Worm (Caenorhabditis elegans) whole organism, mixed stage, embryonic: ENCODE measurements around the gene nas-38.
A peak's percentile ranks its signal among the peaks of the same experiment; 100 is the strongest.

Source experiments
- M03D4.4 ChIP-seq: sonication (generic microtip); optimal IDR thresholded peaks from 2 replicates; lab custom pipeline; 2017; ENCODE audit warnings: mild to moderate bottlenecking, missing genetic modification characterization, missing compliant biosample characterization
- bed-3 ChIP-seq: fragments of 200-800 bp; sonication (Bioruptor generic); optimal IDR thresholded peaks from 3 replicates; lab custom pipeline; 2018; ENCODE audit warnings: mild to moderate bottlenecking, missing genetic modification characterization, moderate library complexity, missing compliant biosample characterization
- blmp-1 ChIP-seq: fragments of 150-350 bp; optimal IDR thresholded peaks from 2 replicates; lab custom pipeline; 2014; ENCODE audit warnings: missing biosample characterization, missing genetic modification characterization
- ceh-39 ChIP-seq: fragments of 150-350 bp; optimal IDR thresholded peaks from 2 replicates; lab custom pipeline; 2014; ENCODE audit warnings: missing biosample characterization, missing genetic modification characterization
- ceh-43 ChIP-seq: fragments of 200-800 bp; sonication (Bioruptor generic); optimal IDR thresholded peaks from 2 replicates; lab custom pipeline; 2018; ENCODE audit warnings: mild to moderate bottlenecking, missing genetic modification characterization, moderate library complexity, missing compliant biosample characterization
- ceh-83 ChIP-seq: fragments of 200-800 bp; sonication (Bioruptor generic); optimal IDR thresholded peaks from 2 replicates; lab custom pipeline; 2018; ENCODE audit warnings: mild to moderate bottlenecking, missing genetic modification characterization, missing compliant biosample characterization
- ces-1 ChIP-seq: fragments of 150-350 bp; optimal IDR thresholded peaks from 2 replicates; lab custom pipeline; 2014; ENCODE audit warnings: missing biosample characterization, missing genetic modification reagents, missing genetic modification characterization
- cnd-1 ChIP-seq: fragments of 200-800 bp; sonication (Bioruptor generic); optimal IDR thresholded peaks from 2 replicates; lab custom pipeline; 2018; ENCODE audit warnings: mild to moderate bottlenecking, missing genetic modification characterization, missing compliant biosample characterization
- drap-1 ChIP-seq: fragments of 200-800 bp; sonication (Bioruptor generic); optimal IDR thresholded peaks from 3 replicates; lab custom pipeline; 2018; ENCODE audit warnings: mild to moderate bottlenecking, missing genetic modification characterization, missing compliant biosample characterization
- elt-1 ChIP-seq: sonication (generic microtip); optimal IDR thresholded peaks from 2 replicates; lab custom pipeline; 2017; ENCODE audit warnings: missing genetic modification characterization, mild to moderate bottlenecking, missing compliant biosample characterization, antibody characterized with exemption, moderate library complexity, borderline replicate concordance; ENCODE audit not compliant: insufficient read depth
- elt-3 ChIP-seq: fragments of 150-350 bp; optimal IDR thresholded peaks from 2 replicates; lab custom pipeline; 2014; ENCODE audit warnings: missing biosample characterization, missing genetic modification characterization
- flh-1 ChIP-seq: fragments of 200-800 bp; sonication (Bioruptor generic); optimal IDR thresholded peaks from 2 replicates; lab custom pipeline; 2018; ENCODE audit warnings: mild to moderate bottlenecking, missing genetic modification characterization, moderate library complexity, missing compliant biosample characterization
- ham-2 ChIP-seq: fragments of 200-800 bp; sonication (Bioruptor generic); optimal IDR thresholded peaks from 2 replicates; lab custom pipeline; 2018; ENCODE audit warnings: mild to moderate bottlenecking, missing genetic modification characterization, missing compliant biosample characterization
- hlh-1 ChIP-seq: fragments of 150-350 bp; optimal IDR thresholded peaks from 2 replicates; lab custom pipeline; 2014; ENCODE audit warnings: missing biosample characterization, missing genetic modification reagents, missing genetic modification characterization
- lin-13 ChIP-seq: fragments of 150-350 bp; optimal IDR thresholded peaks from 2 replicates; lab custom pipeline; 2014; ENCODE audit warnings: missing biosample characterization, missing genetic modification characterization
- lin-32 ChIP-seq: fragments of 200-800 bp; sonication (Bioruptor generic); optimal IDR thresholded peaks from 2 replicates; lab custom pipeline; 2018; ENCODE audit warnings: mild to moderate bottlenecking, missing genetic modification characterization, missing compliant biosample characterization
- lsy-2 ChIP-seq: fragments of 150-350 bp; optimal IDR thresholded peaks from 2 replicates; lab custom pipeline; 2014; ENCODE audit warnings: missing biosample characterization, missing genetic modification characterization
- mab-5 ChIP-seq: fragments of 150-350 bp; optimal IDR thresholded peaks from 2 replicates; lab custom pipeline; 2014; ENCODE audit warnings: missing biosample characterization, missing genetic modification characterization
- mep-1 ChIP-seq: fragments of 150-350 bp; optimal IDR thresholded peaks from 2 replicates; lab custom pipeline; 2017; ENCODE audit warnings: missing biosample characterization, missing genetic modification reagents, missing genetic modification characterization, inconsistent platforms
- mls-2 ChIP-seq: sonication (generic microtip); optimal IDR thresholded peaks from 2 replicates; lab custom pipeline; 2016; ENCODE audit warnings: mild to moderate bottlenecking, missing genetic modification characterization, moderate library complexity, missing compliant biosample characterization
- nhr-12 ChIP-seq: fragments of 150-350 bp; optimal IDR thresholded peaks from 2 replicates; lab custom pipeline; 2014; ENCODE audit warnings: missing biosample characterization, missing genetic modification characterization
- nhr-2 ChIP-seq: fragments of 150-350 bp; optimal IDR thresholded peaks from 2 replicates; lab custom pipeline; 2014; ENCODE audit warnings: missing biosample characterization, missing genetic modification characterization
- nhr-237 ChIP-seq: fragments of 150-350 bp; optimal IDR thresholded peaks from 2 replicates; lab custom pipeline; 2014; ENCODE audit warnings: missing biosample characterization, missing genetic modification characterization
- nhr-28 ChIP-seq: fragments of 150-350 bp; optimal IDR thresholded peaks from 2 replicates; lab custom pipeline; 2014; ENCODE audit warnings: missing biosample characterization, missing genetic modification characterization
- nhr-76 ChIP-seq: sonication (generic microtip); optimal IDR thresholded peaks from 2 replicates; lab custom pipeline; 2017; ENCODE audit warnings: missing biosample characterization, missing genetic modification characterization
- pha-4 ChIP-seq: fragments of 150-350 bp; optimal IDR thresholded peaks from 2 replicates; lab custom pipeline; 2018; ENCODE audit warnings: missing biosample characterization, missing genetic modification reagents, missing genetic modification characterization
- sem-2 ChIP-seq: fragments of 200-800 bp; sonication (Bioruptor generic); optimal IDR thresholded peaks from 2 replicates; lab custom pipeline; 2018; ENCODE audit warnings: mild to moderate bottlenecking, missing genetic modification characterization, missing compliant biosample characterization
- snpc-4 ChIP-seq: fragments of 150-350 bp; optimal IDR thresholded peaks from 2 replicates; lab custom pipeline; 2014; ENCODE audit warnings: missing biosample characterization, missing genetic modification characterization
- sptf-1 ChIP-seq: sonication (generic microtip); optimal IDR thresholded peaks from 2 replicates; lab custom pipeline; 2017; ENCODE audit warnings: mild to moderate bottlenecking, missing genetic modification characterization, moderate library complexity, missing compliant biosample characterization
- tbx-8 ChIP-seq: fragments of 200-800 bp; sonication (Bioruptor generic); optimal IDR thresholded peaks from 2 replicates; lab custom pipeline; 2018; ENCODE audit warnings: mild to moderate bottlenecking, missing genetic modification characterization, moderate library complexity, missing compliant biosample characterization
- unc-120 ChIP-seq: sonication (generic microtip); optimal IDR thresholded peaks from 2 replicates; lab custom pipeline; 2017; ENCODE audit warnings: missing genetic modification characterization, missing compliant biosample characterization; ENCODE audit not compliant: poor library complexity, severe bottlenecking
- unc-39 ChIP-seq: fragments of 150-350 bp; optimal IDR thresholded peaks from 2 replicates; lab custom pipeline; 2014; ENCODE audit warnings: missing biosample characterization, missing genetic modification characterization
- unc-62 ChIP-seq: fragments of 150-350 bp; optimal IDR thresholded peaks from 2 replicates; lab custom pipeline; 2014; ENCODE audit warnings: missing biosample characterization, missing genetic modification reagents, missing genetic modification characterization
- zip-8 ChIP-seq: fragments of 150-350 bp; optimal IDR thresholded peaks from 2 replicates; lab custom pipeline; 2014; ENCODE audit warnings: missing biosample characterization, missing genetic modification characterization
- ztf-11 ChIP-seq: fragments of 150-350 bp; optimal IDR thresholded peaks from 2 replicates; lab custom pipeline; 2014; ENCODE audit warnings: missing biosample characterization, missing genetic modification characterization

Gene nas-38

DNA sequence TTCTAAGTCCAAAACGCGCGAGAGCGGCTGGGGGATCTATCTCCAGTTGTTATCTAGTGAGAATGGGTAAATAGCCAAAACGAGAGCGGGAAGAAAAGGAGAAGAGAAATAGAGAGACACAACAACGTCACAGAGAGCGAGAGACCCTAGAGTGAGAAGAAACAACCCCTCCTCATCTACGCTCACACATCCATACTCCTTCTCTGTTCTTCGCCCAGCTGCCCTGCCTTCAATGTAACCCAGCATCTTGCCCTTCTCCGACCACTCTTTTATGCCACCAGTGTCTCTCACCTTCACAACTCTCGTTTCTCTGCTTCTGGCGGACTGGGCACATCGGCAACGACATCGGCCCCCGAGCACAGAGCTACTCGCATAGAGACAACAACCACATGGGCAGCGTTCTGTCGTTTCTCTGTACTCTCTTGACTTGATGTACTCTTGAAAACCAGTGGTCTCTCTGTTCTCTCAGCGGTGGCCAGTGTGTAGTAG is 35.3 kb downstream of the nas-38 start (continued):
- peak; percentile 27 for TF ChIP-seq lsy-2
- no peak for TF ChIP-seq nhr-12
- peak; percentile 69 for TF ChIP-seq ceh-43 (GFP tag; lab: Kevin White, UChicago)
- peak; percentile 71 for TF ChIP-seq nhr-2 (tag; lab: Kevin White, UChicago)
- peak; percentile 69 for TF ChIP-seq unc-62 (GFP tag; lab: Kevin White, UChicago)
- no peak for TF ChIP-seq flh-1 (GFP tag; lab: Kevin White, UChicago)
- peak; percentile 56 for TF ChIP-seq mep-1
- no peak for TF ChIP-seq nhr-28 (tag; lab: Kevin White, UChicago)
- peak; percentile 62 for TF ChIP-seq nhr-237 (tag; lab: Kevin White, UChicago)
- peak; percentile 84 for TF ChIP-seq ztf-11 (tag; lab: Kevin White, UChicago)
- TF ChIP-seq, all 35 proteins: peak for 21

DNA sequence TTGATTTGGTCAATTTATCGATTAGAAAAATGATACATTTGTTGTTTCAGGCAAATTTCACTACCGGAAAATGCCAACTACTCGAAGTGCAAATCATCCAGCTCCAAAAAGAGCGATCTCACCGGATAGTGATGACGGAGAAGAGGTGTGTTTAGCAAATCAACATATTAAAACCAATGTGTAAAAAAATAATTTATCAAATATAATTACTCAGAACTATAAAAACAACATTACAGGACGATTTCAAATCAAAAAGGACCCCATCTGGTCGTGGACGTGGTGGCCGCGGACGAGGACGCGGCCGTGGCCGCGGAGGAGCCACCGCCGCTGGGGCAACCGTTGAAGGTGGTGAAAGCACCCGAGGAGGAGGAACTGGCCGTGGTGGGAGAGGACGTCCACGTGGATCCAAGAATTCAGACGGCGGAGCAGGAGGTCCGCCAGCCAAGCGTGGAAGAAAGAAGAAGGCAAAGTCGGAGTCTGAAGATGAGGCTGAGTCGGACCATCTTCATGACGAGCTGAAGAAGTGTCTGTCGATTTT is 36.0 kb downstream of the nas-38 start, which contains the start of gene F13C5.2:
TSS of gene F13C5.2 (plus strand) at position 51 of the 538 bp plus-strand sequence.
- TF ChIP-seq nhr-237 (tag; lab: Kevin White, UChicago) (no peak), unc-120 (tag; lab: Kevin White, UChicago) (no peak), hlh-1 (no peak), cnd-1 (tag; lab: Kevin White, UChicago) (peak; percentile 16)

DNA sequence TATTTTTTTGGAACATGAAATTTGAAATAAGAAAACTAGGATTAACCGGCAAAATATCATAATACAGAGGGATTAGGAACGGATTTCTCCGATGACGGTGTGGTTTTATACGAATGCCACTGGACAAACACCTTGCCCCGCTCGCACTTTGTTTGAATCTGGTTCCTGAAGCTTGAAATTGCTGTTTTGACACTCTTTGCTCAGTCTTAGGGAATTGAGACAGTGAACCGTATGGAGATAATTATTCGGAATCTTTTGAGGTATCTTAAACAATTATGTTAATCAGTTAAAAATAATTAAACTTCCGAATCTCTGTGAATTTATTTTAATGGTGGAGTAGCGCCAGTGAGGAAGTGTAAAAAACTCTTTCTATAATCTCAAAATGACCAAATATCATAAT is 41.5 kb downstream of the nas-38 start, which contains the start of gene F13C5.3:
TSS of gene F13C5.3 (minus strand) at position 101 of the 400 bp plus-strand sequence.
- TF ChIP-seq ztf-11 (tag; lab: Kevin White, UChicago) (no peak), ces-1 (GFP tag; lab: Kevin White, UChicago) (no peak), ceh-83 (GFP tag; lab: Kevin White, UChicago) (no peak), elt-3 (tag; lab: Kevin White, UChicago) (no peak), ham-2 (GFP tag; lab: Kevin White, UChicago) (no peak), tbx-8 (no peak), lsy-2 (no peak), pha-4 (tag; lab: Kevin White, UChicago) (no peak), cnd-1 (tag; lab: Kevin White, UChicago) (no peak), mab-5 (tag; lab: Kevin White, UChicago) (no peak), unc-62 (GFP tag; lab: Kevin White, UChicago) (no peak), ceh-39 (tag; lab: Kevin White, UChicago) (no peak)

DNA sequence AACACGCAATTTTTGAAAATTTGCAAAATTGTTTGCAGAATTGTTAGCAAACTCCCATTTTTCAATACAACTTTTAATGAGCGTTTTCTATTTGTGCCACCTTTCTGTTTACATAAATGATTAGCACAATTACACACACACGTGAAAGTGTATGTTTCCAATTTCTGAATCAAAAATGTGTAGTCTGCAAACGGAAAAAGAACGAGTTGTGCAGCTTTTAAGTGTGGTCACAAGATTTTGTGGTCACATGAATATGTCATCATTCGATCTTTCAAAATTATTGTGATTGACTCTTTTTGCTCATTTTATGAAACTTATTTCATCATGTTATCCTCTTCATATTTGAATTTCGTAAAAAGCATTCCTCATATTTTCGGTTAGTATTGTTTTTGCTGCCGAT is 42.7 kb downstream of the nas-38 start:
- no peak for TF ChIP-seq ceh-39 (tag; lab: Kevin White, UChicago)
- TF ChIP-seq nhr-76 (tag; lab: Kevin White, UChicago) = no peak
- TF ChIP-seq M03D4.4 (tag; lab: Kevin White, UChicago) = no peak
- no peak for TF ChIP-seq ces-1 (GFP tag; lab: Kevin White, UChicago)

DNA sequence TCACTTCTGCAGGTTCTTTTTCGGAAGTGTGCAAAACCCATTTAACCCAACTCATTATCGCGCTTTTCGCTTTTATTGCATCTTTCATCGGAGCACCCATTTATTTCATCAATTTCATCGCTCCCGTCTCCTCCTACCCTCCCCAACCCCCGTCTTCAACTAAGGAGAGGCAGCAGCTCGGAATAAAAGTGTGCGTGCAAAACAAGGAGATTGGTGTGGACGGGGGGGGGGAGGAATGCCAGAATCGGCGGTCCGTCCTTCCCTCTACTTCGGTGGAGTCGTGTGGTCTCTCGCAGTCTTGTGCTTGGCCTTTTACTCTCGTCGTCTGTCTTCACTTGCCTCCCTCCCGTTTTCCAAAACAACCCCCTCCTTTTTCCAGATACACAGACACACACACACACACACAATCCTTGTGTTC is 43.4 kb downstream of the nas-38 start:
- TF ChIP-seq flh-1 (GFP tag; lab: Kevin White, UChicago) (no peak), ham-2 (GFP tag; lab: Kevin White, UChicago) (no peak), sptf-1 (tag; lab: Kevin White, UChicago) (peak; percentile 77), nhr-237 (tag; lab: Kevin White, UChicago) (no peak), hlh-1 (no peak), mab-5 (tag; lab: Kevin White, UChicago) (no peak), lin-32 (no peak), sem-2 (GFP tag; lab: Kevin White, UChicago) (peak; percentile 22), unc-39 (tag; lab: Kevin White, UChicago) (no peak), lin-13 (tag; lab: Kevin White, UChicago) (peak; percentile 7), blmp-1 (no peak), ces-1 (GFP tag; lab: Kevin White, UChicago) (peak; percentile 93), bed-3 (GFP tag; lab: Kevin White, UChicago) (no peak), zip-8 (tag; lab: Kevin White, UChicago) (no peak), nhr-2 (tag; lab: Kevin White, UChicago) (no peak), M03D4.4 (tag; lab: Kevin White, UChicago) (no peak), nhr-76 (tag; lab: Kevin White, UChicago) (no peak), lsy-2 (peak; percentile 0), unc-120 (tag; lab: Kevin White, UChicago) (peak; percentile 47), cnd-1 (tag; lab: Kevin White, UChicago) (peak; percentile 39), ceh-39 (tag; lab: Kevin White, UChicago) (no peak), nhr-12 (no peak), ceh-43 (GFP tag; lab: Kevin White, UChicago) (no peak), unc-62 (GFP tag; lab: Kevin White, UChicago) (peak; percentile 12), ztf-11 (tag; lab: Kevin White, UChicago) (no peak), nhr-28 (tag; lab: Kevin White, UChicago) (no peak), snpc-4 (tag; lab: Kevin White, UChicago) (no peak), mep-1 (no peak), ceh-83 (GFP tag; lab: Kevin White, UChicago) (no peak), drap-1 (GFP tag; lab: Kevin White, UChicago) (peak; percentile 56), mls-2 (tag; lab: Kevin White, UChicago) (peak; percentile 74), pha-4 (tag; lab: Kevin White, UChicago) (no peak), tbx-8 (no peak), elt-3 (tag; lab: Kevin White, UChicago) (no peak), elt-1 (tag; lab: Kevin White, UChicago) (no peak)
